Fruit fly (Drosophila melanogaster) whole organism, prepupa: ENCODE results near the gene Pax.
A peak's percentile ranks its signal among the peaks of the same experiment; 100 is the strongest.

Experiments used
- Blimp-1 ChIP-seq: fragments of 200-800 bp; sonication (Bioruptor generic); optimal IDR thresholded peaks from 3 replicates; lab custom pipeline; 2017; ENCODE audit warnings: missing biosample characterization, missing genetic modification characterization, mild to moderate bottlenecking, moderate library complexity, missing genetic modification reagents
- CG10631 ChIP-seq: fragments of 200-800 bp; sonication (Bioruptor generic); optimal IDR thresholded peaks from 2 replicates; lab custom pipeline; 2016; ENCODE audit warnings: missing biosample characterization, missing genetic modification characterization
- CG10669 ChIP-seq: fragments of 200-800 bp; sonication (Bioruptor generic); optimal IDR thresholded peaks from 3 replicates; lab custom pipeline; 2018; ENCODE audit warnings: missing biosample characterization, mild to moderate bottlenecking, missing genetic modification characterization, moderate library complexity
- CG11762 ChIP-seq: fragments of 200-800 bp; sonication (Bioruptor generic); optimal IDR thresholded peaks from 3 replicates; lab custom pipeline; 2016; ENCODE audit warnings: missing biosample characterization, missing genetic modification characterization; ENCODE audit not compliant: insufficient read depth
- CG11902 ChIP-seq: fragments of 200-800 bp; sonication (Bioruptor generic); optimal IDR thresholded peaks from 3 replicates; lab custom pipeline; 2016; ENCODE audit warnings: missing biosample characterization, missing genetic modification characterization
- CG15336 ChIP-seq: fragments of 200-800 bp; sonication (Bioruptor generic); IDR thresholded peaks from 2 replicates; pipeline ENCODE4 v1.3.6; 2022; ENCODE audit warnings: missing biosample characterization, missing genetic modification characterization
- CG1621 ChIP-seq: fragments of 200-800 bp; sonication (Bioruptor generic); optimal IDR thresholded peaks from 3 replicates; lab custom pipeline; 2018; ENCODE audit warnings: missing biosample characterization, mild to moderate bottlenecking, missing genetic modification characterization
- CG16779 ChIP-seq: fragments of 200-800 bp; sonication (Bioruptor generic); optimal IDR thresholded peaks from 3 replicates; lab custom pipeline; 2017; ENCODE audit warnings: missing biosample characterization, mild to moderate bottlenecking, missing genetic modification characterization
- CG3032 ChIP-seq: fragments of 200-800 bp; optimal IDR thresholded peaks from 2 replicates; lab custom pipeline; 2019; ENCODE audit warnings: missing biosample characterization, mild to moderate bottlenecking, missing genetic modification characterization, moderate library complexity
- CG31627 ChIP-seq: fragments of 200-800 bp; sonication (Bioruptor generic); optimal IDR thresholded peaks from 3 replicates; lab custom pipeline; 2016; ENCODE audit warnings: missing biosample characterization, missing genetic modification characterization
- CG32006 ChIP-seq: fragments of 200-800 bp; sonication (Bioruptor generic); optimal IDR thresholded peaks from 3 replicates; lab custom pipeline; 2017; ENCODE audit warnings: missing biosample characterization, mild to moderate bottlenecking, missing genetic modification characterization
- CG34406 ChIP-seq: fragments of 200-800 bp; sonication (Bioruptor generic); optimal IDR thresholded peaks from 3 replicates; lab custom pipeline; 2016; ENCODE audit warnings: missing biosample characterization, missing genetic modification characterization
- CG3919 ChIP-seq: fragments of 200-800 bp; sonication (Bioruptor generic); optimal IDR thresholded peaks from 3 replicates; lab custom pipeline; 2016; ENCODE audit warnings: missing biosample characterization, missing genetic modification characterization
- CG4318 ChIP-seq: fragments of 200-800 bp; sonication (Bioruptor generic); optimal IDR thresholded peaks from 3 replicates; lab custom pipeline; 2017; ENCODE audit warnings: missing biosample characterization, mild to moderate bottlenecking, missing genetic modification characterization
- CG6163 ChIP-seq: fragments of 200-800 bp; sonication (Bioruptor generic); IDR thresholded peaks from 3 replicates; pipeline ENCODE4 v1.3.6; 2022; ENCODE audit warnings: missing biosample characterization, missing genetic modification characterization
- CG6808 ChIP-seq: fragments of 200-800 bp; sonication (Bioruptor generic); optimal IDR thresholded peaks from 3 replicates; lab custom pipeline; 2017; ENCODE audit warnings: missing biosample characterization, missing genetic modification characterization, mild to moderate bottlenecking, moderate library complexity, missing genetic modification reagents
- CG6854 ChIP-seq: fragments of 200-800 bp; sonication (Bioruptor generic); optimal IDR thresholded peaks from 2 replicates; lab custom pipeline; 2017; ENCODE audit warnings: missing biosample characterization, mild to moderate bottlenecking, missing genetic modification characterization
- CG7368 ChIP-seq: fragments of 200-800 bp; sonication (Bioruptor generic); optimal IDR thresholded peaks from 3 replicates; lab custom pipeline; 2016; ENCODE audit warnings: missing biosample characterization, missing genetic modification characterization
- CG8319 ChIP-seq: fragments of 200-800 bp; sonication (Bioruptor generic); optimal IDR thresholded peaks from 3 replicates; lab custom pipeline; 2016; ENCODE audit warnings: missing biosample characterization, missing genetic modification characterization
- CG8632 ChIP-seq: fragments of 200-800 bp; sonication (Bioruptor generic); optimal IDR thresholded peaks from 3 replicates; lab custom pipeline; 2016; ENCODE audit warnings: missing biosample characterization, missing genetic modification characterization
- CG9139 ChIP-seq: fragments of 200-800 bp; sonication (Bioruptor generic); optimal IDR thresholded peaks from 3 replicates; lab custom pipeline; 2017; ENCODE audit warnings: missing biosample characterization, mild to moderate bottlenecking, missing genetic modification characterization
- Eip75B ChIP-seq: fragments of 200-800 bp; sonication (Bioruptor generic); optimal IDR thresholded peaks from 3 replicates; lab custom pipeline; 2016; ENCODE audit warnings: missing biosample characterization, missing genetic modification characterization
- Eip78C ChIP-seq: fragments of 200-800 bp; sonication (Bioruptor generic); peaks from one replicate; lab custom pipeline; 2016; ENCODE audit warnings: missing biosample characterization, missing genetic modification characterization
- Eip93F ChIP-seq: fragments of 200-800 bp; sonication (Bioruptor generic); optimal IDR thresholded peaks from 2 replicates; lab custom pipeline; 2016; ENCODE audit warnings: missing biosample characterization, mild to moderate bottlenecking, missing genetic modification characterization
- Ets21C ChIP-seq: fragments of 200-800 bp; sonication (Bioruptor generic); optimal IDR thresholded peaks from 3 replicates; lab custom pipeline; 2016; ENCODE audit warnings: missing biosample characterization, missing genetic modification characterization
- Ets96B ChIP-seq: fragments of 200-800 bp; optimal IDR thresholded peaks from 2 replicates; lab custom pipeline; 2019; ENCODE audit warnings: missing biosample characterization, mild to moderate bottlenecking, missing genetic modification characterization, moderate library complexity
- Gug ChIP-seq: fragments of 200-800 bp; sonication (Bioruptor generic); IDR thresholded peaks from 2 replicates; pipeline ENCODE4 v1.3.6; 2022; ENCODE audit warnings: missing biosample characterization, missing genetic modification characterization
- Hr38 ChIP-seq: sonication (Bioruptor generic); optimal IDR thresholded peaks from 2 replicates; lab custom pipeline; 2016; ENCODE audit warnings: missing biosample characterization, missing genetic modification characterization
- Hr4 ChIP-seq: fragments of 200-800 bp; sonication (Bioruptor generic); optimal IDR thresholded peaks from 3 replicates; lab custom pipeline; 2016; ENCODE audit warnings: missing biosample characterization, missing genetic modification characterization
- Lpt ChIP-seq: fragments of 200-800 bp; sonication (Bioruptor generic); optimal IDR thresholded peaks from 3 replicates; lab custom pipeline; 2016; ENCODE audit warnings: missing biosample characterization, missing genetic modification characterization
- Met ChIP-seq: fragments of 200-800 bp; sonication (Bioruptor generic); optimal IDR thresholded peaks from 3 replicates; lab custom pipeline; 2016; ENCODE audit warnings: missing biosample characterization, missing genetic modification characterization
- OdsH ChIP-seq: fragments of 200-800 bp; sonication (Bioruptor generic); optimal IDR thresholded peaks from 3 replicates; lab custom pipeline; 2016; ENCODE audit warnings: missing biosample characterization, missing genetic modification characterization
- Smox ChIP-seq: fragments of 200-800 bp; sonication (Bioruptor generic); optimal IDR thresholded peaks from 3 replicates; lab custom pipeline; 2016; ENCODE audit warnings: missing biosample characterization, missing genetic modification characterization
- Sox102F ChIP-seq: fragments of 200-800 bp; sonication (Bioruptor generic); optimal IDR thresholded peaks from 2 replicates; lab custom pipeline; 2016; ENCODE audit warnings: missing biosample characterization, mild to moderate bottlenecking, missing genetic modification characterization
- Sox14 ChIP-seq: fragments of 200-800 bp; sonication (Bioruptor generic); optimal IDR thresholded peaks from 3 replicates; lab custom pipeline; 2016; ENCODE audit warnings: missing biosample characterization, missing genetic modification characterization
- Sox15 ChIP-seq: fragments of 200-800 bp; sonication (Bioruptor generic); optimal IDR thresholded peaks from 3 replicates; lab custom pipeline; 2016; ENCODE audit warnings: missing biosample characterization, missing genetic modification characterization
- achi ChIP-seq: fragments of 200-800 bp; sonication (Bioruptor generic); optimal IDR thresholded peaks from 3 replicates; lab custom pipeline; 2016; ENCODE audit warnings: missing biosample characterization, missing genetic modification characterization
- acj6 ChIP-seq: fragments of 200-800 bp; sonication (Bioruptor generic); optimal IDR thresholded peaks from 3 replicates; lab custom pipeline; 2016; ENCODE audit warnings: missing biosample characterization, missing genetic modification characterization
- cyc ChIP-seq: fragments of 200-800 bp; sonication (Bioruptor generic); optimal IDR thresholded peaks from 3 replicates; lab custom pipeline; 2016; ENCODE audit warnings: missing biosample characterization, missing genetic modification characterization
- eg ChIP-seq: fragments of 200-800 bp; sonication (Bioruptor generic); IDR thresholded peaks from 3 replicates; pipeline ENCODE4 v1.3.6; 2022; ENCODE audit warnings: missing biosample characterization, missing genetic modification characterization
- esn ChIP-seq: fragments of 200-800 bp; sonication (Bioruptor generic); optimal IDR thresholded peaks from 2 replicates; lab custom pipeline; 2016; ENCODE audit warnings: missing biosample characterization, mild to moderate bottlenecking, missing genetic modification characterization, moderate library complexity
- fd59A ChIP-seq: fragments of 200-800 bp; sonication (Bioruptor generic); optimal IDR thresholded peaks from 2 replicates; lab custom pipeline; 2017; ENCODE audit warnings: missing biosample characterization, mild to moderate bottlenecking, missing genetic modification characterization, missing genetic modification reagents
- fd85E ChIP-seq: fragments of 200-800 bp; sonication (Bioruptor generic); optimal IDR thresholded peaks from 3 replicates; lab custom pipeline; 2016; ENCODE audit warnings: missing biosample characterization, missing genetic modification characterization
- fkh ChIP-seq: fragments of 200-800 bp; sonication (Bioruptor generic); optimal IDR thresholded peaks from 3 replicates; lab custom pipeline; 2017; ENCODE audit warnings: missing biosample characterization, mild to moderate bottlenecking, missing genetic modification characterization, moderate library complexity
- lz ChIP-seq: fragments of 200-800 bp; sonication (Bioruptor generic); optimal IDR thresholded peaks from 3 replicates; lab custom pipeline; 2016; ENCODE audit warnings: missing biosample characterization, missing genetic modification characterization
- net ChIP-seq: fragments of 200-800 bp; sonication (Bioruptor generic); optimal IDR thresholded peaks from 3 replicates; lab custom pipeline; 2016; ENCODE audit warnings: missing biosample characterization, missing genetic modification characterization
- spab ChIP-seq: fragments of 200-800 bp; sonication (Bioruptor generic); optimal IDR thresholded peaks from 2 replicates; lab custom pipeline; 2017; ENCODE audit warnings: missing biosample characterization, mild to moderate bottlenecking, missing genetic modification characterization, missing genetic modification reagents
- ss ChIP-seq, 2 experiments: fragments of 200-800 bp; sonication (Bioruptor generic); optimal IDR thresholded peaks; 2 replicates in 1 of 2; 3 replicates in 1 of 2; lab custom pipeline; 2017 to 2018; ENCODE audit warnings: mild to moderate bottlenecking in 2 of 2, missing biosample characterization in 2 of 2, missing genetic modification characterization in 2 of 2, moderate library complexity in 1 of 2
- svp ChIP-seq: fragments of 200-800 bp; sonication (Bioruptor generic); peaks from one replicate; lab custom pipeline; 2016; ENCODE audit warnings: missing biosample characterization, missing genetic modification characterization
- topi ChIP-seq: fragments of 200-800 bp; sonication (Bioruptor generic); optimal IDR thresholded peaks from 3 replicates; lab custom pipeline; 2016; ENCODE audit warnings: missing biosample characterization, missing genetic modification characterization
- vri ChIP-seq: fragments of 200-800 bp; sonication (Bioruptor generic); optimal IDR thresholded peaks from 3 replicates; lab custom pipeline; 2016; ENCODE audit warnings: missing biosample characterization, mild to moderate bottlenecking, missing genetic modification characterization

Gene Pax

DNA sequence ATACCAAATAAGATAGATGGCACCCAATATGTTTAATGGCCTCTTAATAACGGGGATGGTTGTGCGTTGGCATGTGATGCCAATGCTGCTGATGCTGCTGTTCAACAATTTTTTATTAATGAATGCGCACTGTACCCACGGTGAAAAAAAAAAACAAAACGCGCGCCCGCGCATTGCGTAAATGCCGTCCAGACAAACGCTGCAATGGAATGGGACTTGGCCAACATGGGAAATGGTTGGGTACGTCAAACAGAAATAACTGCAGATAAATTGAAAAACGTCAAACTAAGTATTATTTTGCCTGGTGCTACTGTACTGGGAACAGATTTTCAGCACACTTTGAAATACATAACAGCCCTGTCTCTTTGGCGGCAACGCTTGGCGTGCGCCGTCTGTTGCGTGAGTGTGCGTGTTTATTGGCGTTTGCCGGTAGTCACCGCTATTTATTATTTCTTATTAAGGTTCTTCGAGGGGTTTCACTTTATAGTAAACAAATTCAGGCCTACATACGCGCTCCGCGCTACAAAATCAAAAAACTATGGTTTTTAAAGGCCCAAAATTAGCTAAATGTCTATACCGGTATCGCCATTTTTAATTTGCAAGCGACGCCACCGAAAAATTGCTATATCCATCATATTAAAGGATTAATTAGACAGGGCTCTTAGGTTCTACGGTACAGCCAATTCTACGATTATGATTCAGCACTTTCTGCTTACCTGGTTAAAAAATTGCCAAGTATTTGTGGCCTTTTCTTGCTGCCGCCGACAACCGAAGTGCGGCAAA, 26.3 kb upstream of the Pax start:
- TF ChIP-seq eg (peak; percentile 62; the same call in 2 of the 3 replicates), CG1621 (tag; lab: Kevin White, UChicago) (no peak), CG7368 (GFP tag; lab: Kevin White, UChicago) (no peak), topi (GFP tag; lab: Kevin White, UChicago) (peak; percentile 13), esn (GFP tag; lab: Kevin White, UChicago) (peak; percentile 22), fd85E (no peak), Hr4 (GFP tag; lab: Kevin White, UChicago) (peak; percentile 69), CG8632 (GFP tag; lab: Kevin White, UChicago) (no peak), Gug (GFP tag; lab: Robert Waterston, UW) (no peak), CG6163 (GFP tag; lab: Robert Waterston, UW) (0 out of 3 replicates have a peak, but pooled peaks have one; percentile 61), Lpt (GFP tag; lab: Kevin White, UChicago) (peak; percentile 9), CG3919 (peak; percentile 35), CG16779 (tag; lab: Kevin White, UChicago) (no peak), CG32006 (peak; percentile 58), CG11902 (GFP tag; lab: Kevin White, UChicago) (no peak), cyc (GFP tag; lab: Kevin White, UChicago) (peak; percentile 13), fd59A (GFP tag; lab: Kevin White, UChicago) (no peak), CG15336 (GFP tag; lab: Robert Waterston, UW) (peak; percentile 59), Met (GFP tag; lab: Kevin White, UChicago) (no peak), CG3032 (no peak), vri (GFP tag; lab: Kevin White, UChicago) (no peak), CG11762 (GFP tag; lab: Kevin White, UChicago) (no peak), CG8319 (GFP tag; lab: Kevin White, UChicago) (no peak), fkh (no peak), CG31627 (GFP tag; lab: Kevin White, UChicago) (peak; percentile 37), Eip78C (peak; percentile 80), CG6854 (GFP tag; lab: Kevin White, UChicago) (no peak), CG10631 (GFP tag; lab: Kevin White, UChicago) (peak; percentile 37), Sox14 (GFP tag; lab: Kevin White, UChicago) (peak; percentile 40), svp (GFP tag; lab: Kevin White, UChicago) (peak; percentile 54), Hr38 (GFP tag; lab: Kevin White, UChicago) (no peak), Sox15 (GFP tag; lab: Kevin White, UChicago) (no peak), CG34406 (GFP tag; lab: Kevin White, UChicago) (peak; percentile 10), CG9139 (GFP tag; lab: Kevin White, UChicago) (no peak), Smox (peak; percentile 30), Blimp-1 (GFP tag; lab: Kevin White, UChicago) (no peak), CG4318 (no peak), spab (no peak), Ets21C (GFP tag; lab: Kevin White, UChicago) (no peak), OdsH (GFP tag; lab: Kevin White, UChicago) (peak; percentile 43), Sox102F (GFP tag; lab: Kevin White, UChicago) (no peak), ss (GFP tag; optimal IDR thresholded peaks at IDR 0.05; lab: Kevin White, UChicago) (peak in 1 of 2 experiments; percentile 24), CG6808 (GFP tag; lab: Kevin White, UChicago) (peak; percentile 38), lz (GFP tag; lab: Kevin White, UChicago) (peak; percentile 39), Eip93F (GFP tag; lab: Kevin White, UChicago) (no peak), achi (GFP tag; lab: Kevin White, UChicago) (peak; percentile 49), CG10669 (no peak), Eip75B (GFP tag; lab: Kevin White, UChicago) (peak; percentile 45), acj6 (peak; percentile 22), net (GFP tag; lab: Kevin White, UChicago) (peak; percentile 27), Ets96B (no peak)
